Fruit fly (Drosophila melanogaster): Measurements from ENCODE around the gene rumi.
A peak's percentile ranks its signal among the peaks of the same experiment; 100 is the strongest.

rumi gene

dm6 chr3R:22727857-22728256 is 22.5 kb downstream of the rumi start:
- TF ChIP-seq CG9948 (tag; optimal IDR thresholded peaks at IDR 0.05) = peak; percentile 53
- peak; percentile 31 for TF ChIP-seq CG34367 (tag; optimal IDR thresholded peaks at IDR 0.05)
- TF ChIP-seq fd96Ca (GFP tag; IDR thresholded peaks at IDR 0.05) = no peak
- no peak for TF ChIP-seq CG13204 (GFP tag; optimal IDR thresholded peaks at IDR 0.05)
- peak; percentile 70 for TF ChIP-seq Ets98B (GFP tag; IDR thresholded peaks at IDR 0.05)
- peak; percentile 55; the same call in 1 of the 2 replicates for TF ChIP-seq CG12605 (GFP tag; IDR thresholded peaks at IDR 0.05)
- TF ChIP-seq CG14655 (GFP tag; optimal IDR thresholded peaks at IDR 0.05) = no peak
- no peak for TF ChIP-seq EcR (GFP tag; optimal IDR thresholded peaks at IDR 0.05)
- no peak for TF ChIP-seq CG10348 (GFP tag; IDR thresholded peaks at IDR 0.05)
- TF ChIP-seq CG15710 (tag; optimal IDR thresholded peaks at IDR 0.05) = no peak
- peak; percentile 51; the same call in 1 of the 2 replicates for TF ChIP-seq CG32121 (GFP tag; IDR thresholded peaks at IDR 0.05)
- no peak for TF ChIP-seq Pif1B (GFP tag; optimal IDR thresholded peaks at IDR 0.05)
- no peak for TF ChIP-seq Snoo (tag; optimal IDR thresholded peaks at IDR 0.05)
- TF ChIP-seq D1 (tag; optimal IDR thresholded peaks at IDR 0.05) = no peak
- TF ChIP-seq CG8301 (tag; optimal IDR thresholded peaks at IDR 0.05) = peak; percentile 64
- TF ChIP-seq CG8159 (tag; optimal IDR thresholded peaks at IDR 0.05) = no peak
- TF ChIP-seq gl (tag; optimal IDR thresholded peaks at IDR 0.05) = no peak
- TF ChIP-seq CG17806 (tag; optimal IDR thresholded peaks at IDR 0.05) = peak; percentile 27
- TF ChIP-seq rn (GFP tag; IDR thresholded peaks at IDR 0.05) = 0 out of 2 replicates have a peak, but pooled peaks have one; percentile 6
- no peak for TF ChIP-seq Pif1A (GFP tag; optimal IDR thresholded peaks at IDR 0.05)
- peak; percentile 80 for TF ChIP-seq CG4496 (GFP tag; IDR thresholded peaks at IDR 0.05)

dm6 chr3R:22727456-22727833 is 23.0 kb downstream of the rumi start:
- TF ChIP-seq CG32121 (GFP tag; IDR thresholded peaks at IDR 0.05) = no peak
- no peak for TF ChIP-seq CG14655 (GFP tag; optimal IDR thresholded peaks at IDR 0.05)
- no peak for TF ChIP-seq CG13204 (GFP tag; optimal IDR thresholded peaks at IDR 0.05)
- TF ChIP-seq CG8159 (tag; optimal IDR thresholded peaks at IDR 0.05) = no peak
- no peak for TF ChIP-seq fd96Ca (GFP tag; IDR thresholded peaks at IDR 0.05)
- no peak for TF ChIP-seq CG15710 (tag; optimal IDR thresholded peaks at IDR 0.05)
- TF ChIP-seq CG34367 (tag; optimal IDR thresholded peaks at IDR 0.05) = no peak
- no peak for TF ChIP-seq rn (GFP tag; IDR thresholded peaks at IDR 0.05)
- no peak for TF ChIP-seq gl (tag; optimal IDR thresholded peaks at IDR 0.05)
- TF ChIP-seq Snoo (tag; optimal IDR thresholded peaks at IDR 0.05) = no peak
- TF ChIP-seq Ets98B (GFP tag; IDR thresholded peaks at IDR 0.05) = no peak
- TF ChIP-seq CG8301 (tag; optimal IDR thresholded peaks at IDR 0.05) = no peak
- no peak for TF ChIP-seq Pif1A (GFP tag; optimal IDR thresholded peaks at IDR 0.05)
- no peak for TF ChIP-seq CG12605 (GFP tag; IDR thresholded peaks at IDR 0.05)
- TF ChIP-seq Pif1B (GFP tag; optimal IDR thresholded peaks at IDR 0.05) = no peak
- TF ChIP-seq D1 (tag; optimal IDR thresholded peaks at IDR 0.05) = no peak
- no peak for TF ChIP-seq CG9948 (tag; optimal IDR thresholded peaks at IDR 0.05)
- TF ChIP-seq EcR (GFP tag; optimal IDR thresholded peaks at IDR 0.05) = no peak
- TF ChIP-seq CG4496 (GFP tag; IDR thresholded peaks at IDR 0.05) = no peak
- TF ChIP-seq CG10348 (GFP tag; IDR thresholded peaks at IDR 0.05) = no peak

dm6 chr3R:22726771-22727455 is 23.5 kb downstream of the rumi start, which contains the start of gene CG45049:
Gene CG45049 (plus strand): TSS chr3R:22726967.
- TF ChIP-seq Snoo (tag; optimal IDR thresholded peaks at IDR 0.05) (no peak), gl (tag; optimal IDR thresholded peaks at IDR 0.05) (no peak), fd96Ca (GFP tag; IDR thresholded peaks at IDR 0.05) (no peak), CG13204 (GFP tag; optimal IDR thresholded peaks at IDR 0.05) (no peak), CG8159 (tag; optimal IDR thresholded peaks at IDR 0.05) (no peak), CG15710 (tag; optimal IDR thresholded peaks at IDR 0.05) (no peak), CG8301 (tag; optimal IDR thresholded peaks at IDR 0.05) (no peak), CG4496 (GFP tag; IDR thresholded peaks at IDR 0.05) (no peak), Pif1A (GFP tag; optimal IDR thresholded peaks at IDR 0.05) (no peak), CG10348 (GFP tag; IDR thresholded peaks at IDR 0.05) (no peak), CG34367 (tag; optimal IDR thresholded peaks at IDR 0.05) (no peak), EcR (GFP tag; optimal IDR thresholded peaks at IDR 0.05) (no peak), CG9948 (tag; optimal IDR thresholded peaks at IDR 0.05) (no peak), rn (GFP tag; IDR thresholded peaks at IDR 0.05) (no peak), CG14655 (GFP tag; optimal IDR thresholded peaks at IDR 0.05) (no peak)

dm6 chr3R:22726031-22726770 is 24.2 kb downstream of the rumi start, which contains the start of gene RNF220:
Gene RNF220 (minus strand): TSS chr3R:22726414.
- TF ChIP-seq CG15710 (tag; optimal IDR thresholded peaks at IDR 0.05) (peak; percentile 2), Snoo (tag; optimal IDR thresholded peaks at IDR 0.05) (peak; percentile 1), CG8159 (tag; optimal IDR thresholded peaks at IDR 0.05) (peak; percentile 25), CG4496 (GFP tag; IDR thresholded peaks at IDR 0.05) (0 out of 3 replicates have a peak, but pooled peaks have one; percentile 29), EcR (GFP tag; optimal IDR thresholded peaks at IDR 0.05) (no peak), D1 (tag; optimal IDR thresholded peaks at IDR 0.05) (no peak), CG14655 (GFP tag; optimal IDR thresholded peaks at IDR 0.05) (peak; percentile 41), Pif1A (GFP tag; optimal IDR thresholded peaks at IDR 0.05) (no peak), CG8301 (tag; optimal IDR thresholded peaks at IDR 0.05) (no peak)

All from whole organism, pupa.